Worm (Caenorhabditis elegans): ENCODE measurements around the gene pdf-2.

Gene pdf-2

DNA sequence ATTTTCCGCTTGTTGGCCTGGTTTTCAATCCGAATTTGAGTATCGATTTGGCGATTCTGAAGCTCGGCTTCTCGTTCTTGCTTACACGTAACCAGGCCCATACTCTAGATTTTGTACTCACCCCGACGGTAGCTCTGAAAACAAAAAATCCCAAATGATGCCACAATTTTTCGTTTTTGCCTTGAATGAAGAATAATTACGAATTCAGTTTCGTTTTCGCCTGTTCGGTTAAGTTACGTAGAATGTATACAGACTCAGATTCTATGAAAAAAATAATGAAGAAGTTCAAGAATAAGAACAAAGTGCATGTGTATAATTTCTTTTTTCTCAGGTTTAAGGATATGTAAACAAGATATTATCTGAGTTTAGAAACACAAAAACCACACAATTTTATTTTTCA lies 42.2 kb upstream of the pdf-2 start, which contains the start of gene gpa-5:
Gene gpa-5, minus strand, starts transcription at position 101 of the 400 bp plus-strand sequence.
- TF ChIP-seq ceh-19 (GFP tag; optimal IDR thresholded peaks at IDR 0.05) (no peak), sdc-2 (tag; optimal IDR thresholded peaks at IDR 0.05) (no peak), mec-3 (tag; optimal IDR thresholded peaks at IDR 0.05; ENCODE audit: borderline replicate concordance) (no peak), fax-1 (tag; optimal IDR thresholded peaks at IDR 0.05) (no peak), T23F11.4 (GFP tag; optimal IDR thresholded peaks at IDR 0.05) (no peak), dmd-4 (tag; optimal IDR thresholded peaks at IDR 0.05; ENCODE audit: borderline replicate concordance) (no peak), ceh-22 (tag; optimal IDR thresholded peaks at IDR 0.05) (no peak), unc-55 (GFP tag; optimal IDR thresholded peaks at IDR 0.05) (no peak), pag-3 (tag; optimal IDR thresholded peaks at IDR 0.05; ENCODE audit: borderline replicate concordance) (no peak), ceh-6 (GFP tag; optimal IDR thresholded peaks at IDR 0.05) (no peak), hlh-8 (tag; optimal IDR thresholded peaks at IDR 0.05) (no peak)

DNA sequence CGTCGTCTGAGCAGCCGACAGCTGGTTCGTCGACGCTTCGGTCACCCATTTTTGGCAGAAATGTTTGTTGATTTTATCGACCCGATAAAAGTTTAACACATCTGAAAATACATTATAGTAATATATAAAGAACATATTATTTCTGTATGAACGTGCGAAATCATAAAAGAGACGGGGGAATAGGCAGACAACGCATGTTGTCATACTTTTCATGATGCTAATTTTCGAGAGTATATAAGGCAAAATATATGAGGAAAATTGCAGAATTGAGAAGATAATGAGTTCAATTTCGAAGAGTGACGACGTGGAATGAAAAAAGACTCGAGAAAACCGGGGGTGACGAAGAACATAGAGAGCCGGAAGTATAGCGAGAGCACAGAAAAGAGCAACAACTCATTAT lies 33.0 kb upstream of the pdf-2 start, which contains the start of gene F53B1.8:
Gene F53B1.8, minus strand, starts transcription at position 101 of the 400 bp plus-strand sequence.
- TF ChIP-seq dmd-4 (tag; optimal IDR thresholded peaks at IDR 0.05; ENCODE audit: borderline replicate concordance): no peak
- no peak for TF ChIP-seq T23F11.4 (GFP tag; optimal IDR thresholded peaks at IDR 0.05)
- no peak for TF ChIP-seq pha-2 (tag; optimal IDR thresholded peaks at IDR 0.05)
- TF ChIP-seq syd-9 (tag; optimal IDR thresholded peaks at IDR 0.05): no peak
- no peak for TF ChIP-seq ttx-3 (tag; optimal IDR thresholded peaks at IDR 0.05)
- no peak for TF ChIP-seq Y22D7AL.16 (tag; optimal IDR thresholded peaks at IDR 0.05)
- TF ChIP-seq ets-4 (tag; optimal IDR thresholded peaks at IDR 0.05): no peak
- no peak for TF ChIP-seq ceh-31 (tag; optimal IDR thresholded peaks at IDR 0.05)
- no peak for TF ChIP-seq ceh-34 (tag; optimal IDR thresholded peaks at IDR 0.05)
- TF ChIP-seq K02D7.2 (tag; optimal IDR thresholded peaks at IDR 0.05): no peak
- TF ChIP-seq pros-1 (tag; optimal IDR thresholded peaks at IDR 0.05): no peak

DNA sequence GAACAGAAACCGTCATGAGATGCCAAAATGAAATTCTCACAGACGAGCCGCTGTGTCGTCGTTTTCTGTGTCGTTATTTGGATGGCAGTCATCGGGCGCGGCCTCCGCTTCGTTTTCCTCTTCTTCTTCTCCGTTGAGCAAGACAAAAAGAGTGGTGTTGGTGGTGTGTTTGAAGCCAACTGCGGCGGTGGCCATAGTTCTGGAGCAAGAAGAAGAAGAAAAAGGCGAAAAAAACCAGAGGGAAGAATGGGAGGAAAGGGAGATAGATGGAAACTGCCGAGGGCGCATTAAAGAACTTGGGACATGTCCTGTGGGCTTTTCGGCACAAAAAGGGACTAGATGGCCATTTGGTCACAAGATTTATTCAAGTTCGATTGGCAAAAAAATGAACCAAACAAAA lies 31.5 kb upstream of the pdf-2 start, which contains the start of gene F53B1.9:
Gene F53B1.9, minus strand, starts transcription at position 195 of the 400 bp plus-strand sequence.
- no peak for TF ChIP-seq ceh-14 (tag; optimal IDR thresholded peaks at IDR 0.05)
- TF ChIP-seq unc-42 (tag; optimal IDR thresholded peaks at IDR 0.05): peak; percentile 30
- TF ChIP-seq lim-6 (tag; optimal IDR thresholded peaks at IDR 0.05): no peak
- no peak for TF ChIP-seq T23F11.4 (GFP tag; optimal IDR thresholded peaks at IDR 0.05)

DNA sequence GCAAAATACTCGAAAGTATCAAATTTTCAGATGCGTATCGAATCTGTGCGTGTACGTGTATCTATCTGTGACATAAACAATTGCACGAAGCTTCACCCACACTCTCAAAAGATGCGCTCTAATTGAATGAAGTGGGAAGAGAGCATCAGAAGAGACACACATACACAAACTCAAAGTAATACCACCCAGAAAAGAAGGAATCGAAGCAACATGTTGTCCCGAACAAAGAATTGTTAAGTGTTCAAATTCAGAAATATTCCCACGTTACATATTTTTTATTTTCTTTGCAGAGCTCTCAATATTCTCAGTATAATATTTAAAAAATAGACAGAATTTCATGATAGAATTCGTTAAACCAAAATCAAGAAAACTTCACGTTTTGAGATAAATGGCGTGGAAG lies 26.2 kb upstream of the pdf-2 start:
- TF ChIP-seq hlh-8 (tag; optimal IDR thresholded peaks at IDR 0.05) (no peak), ahr-1 (tag; optimal IDR thresholded peaks at IDR 0.05) (no peak), syd-9 (tag; optimal IDR thresholded peaks at IDR 0.05) (no peak), elt-2 (tag; optimal IDR thresholded peaks at IDR 0.05) (no peak), fkh-6 (tag; optimal IDR thresholded peaks at IDR 0.05) (no peak), unc-42 (tag; optimal IDR thresholded peaks at IDR 0.05) (peak; percentile 45)

DNA sequence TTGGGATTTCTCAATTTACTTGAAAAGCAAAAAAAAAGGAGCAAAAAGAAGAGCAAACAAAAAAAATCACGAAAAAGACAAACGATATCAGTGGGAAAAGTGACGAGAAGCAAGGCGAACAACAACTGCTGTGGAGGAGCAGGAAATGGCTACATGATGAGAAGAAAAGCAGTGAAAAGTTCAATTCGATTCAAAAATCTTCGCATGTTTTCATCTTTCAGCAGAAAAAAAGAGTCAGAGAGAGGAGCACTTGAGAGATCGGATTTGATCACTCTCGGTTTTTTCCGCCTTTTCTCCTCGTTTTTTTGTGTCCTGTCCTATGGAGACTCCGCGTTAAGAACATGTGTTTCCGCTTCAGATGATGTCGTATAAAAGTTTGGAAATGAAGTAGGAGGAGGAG lies 24.3 kb upstream of the pdf-2 start:
- no peak for TF ChIP-seq sdc-2 (tag; optimal IDR thresholded peaks at IDR 0.05)
- TF ChIP-seq ceh-18 (tag; optimal IDR thresholded peaks at IDR 0.05): peak; percentile 32

DNA sequence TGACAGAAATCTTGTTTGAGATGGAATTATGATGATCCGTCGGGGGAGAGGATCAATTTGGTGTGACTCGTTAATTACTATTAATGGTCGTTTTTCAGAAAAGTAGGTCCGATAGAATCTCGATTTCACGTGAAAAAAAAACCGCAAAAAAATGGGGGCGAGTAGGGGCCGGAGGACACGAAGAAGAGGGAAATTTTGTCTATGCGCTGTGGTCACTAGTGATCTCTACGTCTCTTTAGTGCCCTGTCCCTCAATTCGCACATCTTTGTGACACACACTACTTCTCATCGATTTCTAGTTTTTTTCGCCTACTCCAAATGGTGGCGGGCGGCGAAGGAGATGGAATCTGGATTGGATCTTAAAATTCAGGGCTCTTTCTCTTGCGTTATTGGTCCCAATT lies 22.6 kb upstream of the pdf-2 start:
- TF ChIP-seq ceh-31 (tag; optimal IDR thresholded peaks at IDR 0.05) (peak; percentile 31), nfya-1 (tag; optimal IDR thresholded peaks at IDR 0.05) (peak; percentile 3), ref-2 (tag; optimal IDR thresholded peaks at IDR 0.05) (no peak), npax-4 (tag; optimal IDR thresholded peaks at IDR 0.05) (no peak), hlh-13 (GFP tag; optimal IDR thresholded peaks at IDR 0.05) (no peak), rnt-1 (tag; optimal IDR thresholded peaks at IDR 0.05) (no peak), odd-2 (tag; optimal IDR thresholded peaks at IDR 0.05) (no peak), fkh-6 (tag; optimal IDR thresholded peaks at IDR 0.05) (no peak), dve-1 (tag; optimal IDR thresholded peaks at IDR 0.05) (no peak), ceh-48 (tag; optimal IDR thresholded peaks at IDR 0.05) (peak; percentile 58), tbx-7 (tag; optimal IDR thresholded peaks at IDR 0.05) (no peak), ceh-19 (GFP tag; optimal IDR thresholded peaks at IDR 0.05) (peak; percentile 6), nhr-11 (tag; optimal IDR thresholded peaks at IDR 0.05) (no peak), ceh-18 (tag; optimal IDR thresholded peaks at IDR 0.05) (no peak), fkh-10 (GFP tag; optimal IDR thresholded peaks at IDR 0.05) (no peak), hlh-30 (tag; optimal IDR thresholded peaks at IDR 0.05; ENCODE audit: insufficient read depth) (no peak), unc-42 (tag; optimal IDR thresholded peaks at IDR 0.05) (peak; percentile 1)

All from whole organism, late embryonic.